Fruit fly (Drosophila melanogaster) whole organism, pupa: ENCODE results near the gene CG31231.

ENCODE experiments used
- CG32121 ChIP-seq: fragments of 200-800 bp; sonication (Bioruptor generic); IDR thresholded peaks from 2 replicates; pipeline ENCODE4 v1.3.6; 2022; ENCODE audit warnings: missing biosample characterization, missing genetic modification characterization
- CG34367 ChIP-seq: fragments of 200-800 bp; sonication (Bioruptor generic); optimal IDR thresholded peaks from 2 replicates; lab custom pipeline; 2018; ENCODE audit warnings: missing biosample characterization, mild to moderate bottlenecking, missing genetic modification characterization
- EcR ChIP-seq: fragments of 200-800 bp; sonication (Bioruptor generic); optimal IDR thresholded peaks from 3 replicates; lab custom pipeline; 2019; ENCODE audit warnings: missing biosample characterization, missing genetic modification characterization, mild to moderate bottlenecking, moderate library complexity, missing genetic modification reagents
- Ets98B ChIP-seq: fragments of 200-800 bp; sonication (Bioruptor generic); IDR thresholded peaks from 2 replicates; pipeline ENCODE4 v1.3.6; 2022; ENCODE audit warnings: missing biosample characterization, missing genetic modification characterization

DNA sequence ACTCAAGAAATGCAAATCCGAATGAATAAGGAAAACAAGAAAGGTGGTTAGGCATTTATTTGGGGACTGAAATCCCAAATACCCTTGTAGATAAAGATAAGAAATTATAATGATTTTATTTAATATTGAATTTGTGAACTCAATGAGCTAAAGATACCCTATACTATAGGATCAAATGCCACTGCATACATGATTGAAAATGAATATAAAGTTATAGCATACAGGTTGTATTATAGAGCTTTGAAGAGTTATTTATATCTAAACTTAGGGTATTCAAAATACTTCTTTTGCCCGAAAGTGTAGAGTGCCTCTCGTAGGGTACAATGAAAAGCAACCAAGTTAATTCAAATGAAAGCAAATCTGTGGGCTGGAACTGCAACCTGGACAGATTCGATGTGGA, 49.2 kb upstream of the CG31231 start:
- 0 out of 2 replicates have a peak, but pooled peaks have one; percentile 17 for TF ChIP-seq CG32121 (GFP tag; lab: Robert Waterston, UW)
- TF ChIP-seq CG34367 = no peak
- TF ChIP-seq EcR (GFP tag; lab: Kevin White, UChicago) = no peak
- TF ChIP-seq Ets98B = no peak; the same call in 1 of the 2 replicates
